Worm (Caenorhabditis elegans): ENCODE results near the gene che-10.

The che-10 gene

DNA sequence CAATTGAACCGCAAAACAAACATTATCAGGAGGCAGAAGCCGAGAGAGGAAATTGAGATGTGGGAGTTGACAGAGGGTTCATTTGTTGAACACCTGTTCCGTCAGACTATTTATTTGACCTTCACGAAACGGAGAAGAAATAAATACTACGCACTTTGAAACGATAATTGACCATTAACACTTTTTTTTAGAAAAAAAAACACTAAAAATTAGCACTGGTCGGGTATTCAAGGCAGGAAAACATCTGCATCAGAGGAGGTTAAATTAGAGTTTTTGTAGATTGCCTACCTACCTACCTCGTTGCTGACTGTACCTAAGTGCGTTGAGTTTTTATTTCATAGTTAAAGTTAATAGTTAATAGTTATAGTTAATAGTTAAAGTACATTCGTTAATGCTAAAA lies 11.9 kb upstream of the che-10 start:
- TF ChIP-seq hlh-26 (GFP tag; conservative IDR thresholded peaks at IDR 0.05) = no peak
- TF ChIP-seq madf-10 (tag; optimal IDR thresholded peaks at IDR 0.05) = no peak
- no peak for TF ChIP-seq lag-1 (GFP tag; IDR thresholded peaks at IDR 0.05)
- TF ChIP-seq F55B11.4 (tag; optimal IDR thresholded peaks at IDR 0.05; ENCODE audit: borderline replicate concordance, insufficient read depth) = no peak
- TF ChIP-seq ceh-40 (GFP tag; IDR thresholded peaks at IDR 0.05) = no peak
- TF ChIP-seq lsy-27 (tag; optimal IDR thresholded peaks at IDR 0.05; ENCODE audit: borderline replicate concordance, insufficient read depth) = no peak
- no peak for TF ChIP-seq dox-1 (GFP tag; IDR thresholded peaks at IDR 0.05)
- no peak for TF ChIP-seq nhr-179 (tag; optimal IDR thresholded peaks at IDR 0.05)
- no peak for TF ChIP-seq ekl-4 (GFP tag; IDR thresholded peaks at IDR 0.05)
- TF ChIP-seq egrh-3 (GFP tag; IDR thresholded peaks at IDR 0.05) = no peak
- no peak for TF ChIP-seq ztf-26 (tag; optimal IDR thresholded peaks at IDR 0.05)
- no peak for TF ChIP-seq tlf-1 (GFP tag; optimal IDR thresholded peaks at IDR 0.05)
- TF ChIP-seq tbx-9 (tag; optimal IDR thresholded peaks at IDR 0.05; ENCODE audit: borderline replicate concordance) = no peak

- TF ChIP-seq lsl-1 (GFP tag; optimal IDR thresholded peaks at IDR 0.05) (no peak), madf-3 (GFP tag; IDR thresholded peaks at IDR 0.05) (0 out of 2 replicates have a peak, but pooled peaks have one; percentile 8)
These were observed 10.6 kb upstream of the che-10 start, which contains the start of gene lgc-27 for ce11 chrII:4648785-4649184. Gene lgc-27, plus strand, starts transcription at chrII:4649085.

DNA sequence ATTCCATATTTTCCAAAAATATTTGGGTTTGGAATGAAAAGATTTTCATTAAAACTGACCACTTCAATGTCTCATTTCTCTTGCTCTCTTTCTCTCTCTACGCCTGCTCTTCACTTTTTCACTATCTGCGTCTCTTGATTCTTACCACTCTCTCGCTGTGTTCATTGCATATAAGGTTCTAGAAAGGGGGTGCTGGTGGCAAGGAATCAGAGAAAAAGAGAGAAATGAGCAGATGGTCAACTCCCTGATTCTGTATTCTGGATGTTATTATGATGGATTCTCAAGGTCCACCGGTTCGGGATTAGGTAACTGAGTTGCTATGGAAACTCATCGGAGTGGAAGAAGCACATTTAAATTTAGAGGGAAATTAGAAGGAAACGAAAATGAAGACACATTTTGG lies 2.6 kb upstream of the che-10 start:
- TF ChIP-seq ceh-58 (GFP tag; IDR thresholded peaks at IDR 0.05) = no peak
- TF ChIP-seq egrh-3 (GFP tag; IDR thresholded peaks at IDR 0.05) = no peak
- no peak for TF ChIP-seq attf-5 (GFP tag; optimal IDR thresholded peaks at IDR 0.05)
- no peak for TF ChIP-seq ztf-26 (tag; optimal IDR thresholded peaks at IDR 0.05)
- no peak for TF ChIP-seq F49E8.2 (tag; optimal IDR thresholded peaks at IDR 0.05; ENCODE audit: insufficient read depth)
- TF ChIP-seq rcor-1 (GFP tag; IDR thresholded peaks at IDR 0.05) = no peak
- no peak for TF ChIP-seq ZK185.1 (tag; optimal IDR thresholded peaks at IDR 0.05; ENCODE audit: poor library complexity, severe bottlenecking)
- TF ChIP-seq C06A6.2 (GFP tag; conservative IDR thresholded peaks at IDR 0.05) = no peak

- TF ChIP-seq Y79H2A.3 (GFP tag; conservative IDR thresholded peaks at IDR 0.05) (no peak), Y56A3A.18 (GFP tag; IDR thresholded peaks at IDR 0.05) (no peak), ztf-18 (tag; optimal IDR thresholded peaks at IDR 0.05) (no peak), him-1 (tag; optimal IDR thresholded peaks at IDR 0.05) (no peak), cebp-1 (GFP tag; IDR thresholded peaks at IDR 0.05) (no peak), cebp-1 (tag; optimal IDR thresholded peaks at IDR 0.05) (no peak), sdz-38 (tag; optimal IDR thresholded peaks at IDR 0.05) (no peak), mxl-1 (tag; optimal IDR thresholded peaks at IDR 0.05) (no peak), ztf-3 (GFP tag; optimal IDR thresholded peaks at IDR 0.05) (no peak), ceh-40 (GFP tag; IDR thresholded peaks at IDR 0.05) (no peak), F39B2.1 (GFP tag; IDR thresholded peaks at IDR 0.05) (no peak), nhr-120 (GFP tag; IDR thresholded peaks at IDR 0.05) (no peak), F22D6.2 (tag; optimal IDR thresholded peaks at IDR 0.05) (no peak), B0019.2 (GFP tag; conservative IDR thresholded peaks at IDR 0.05) (no peak), ZK185.1 (tag; optimal IDR thresholded peaks at IDR 0.05; ENCODE audit: poor library complexity, severe bottlenecking) (no peak), pbrm-1 (GFP tag; IDR thresholded peaks at IDR 0.05) (no peak), F37B4.10 (GFP tag; IDR thresholded peaks at IDR 0.05) (no peak), let-526 (GFP tag; IDR thresholded peaks at IDR 0.05) (no peak), zfh-2 (GFP tag; conservative IDR thresholded peaks at IDR 0.05) (no peak), ceh-79 (tag; optimal IDR thresholded peaks at IDR 0.05) (no peak)
These were observed 750 bp upstream of the che-10 start for ce11 chrII:4638891-4639290.

Data from whole organism, young adult.